Worm (Caenorhabditis elegans) whole organism, mixed stage, embryonic: ENCODE results near the gene F15D4.5.

Experiments
- M03D4.4 ChIP-seq: sonication (generic microtip); optimal IDR thresholded peaks from 2 replicates; lab custom pipeline; 2017; ENCODE audit warnings: mild to moderate bottlenecking, missing genetic modification characterization, missing compliant biosample characterization
- bed-3 ChIP-seq: fragments of 200-800 bp; sonication (Bioruptor generic); optimal IDR thresholded peaks from 3 replicates; lab custom pipeline; 2018; ENCODE audit warnings: mild to moderate bottlenecking, missing genetic modification characterization, moderate library complexity, missing compliant biosample characterization
- blmp-1 ChIP-seq: fragments of 150-350 bp; optimal IDR thresholded peaks from 2 replicates; lab custom pipeline; 2014; ENCODE audit warnings: missing biosample characterization, missing genetic modification characterization
- ceh-39 ChIP-seq: fragments of 150-350 bp; optimal IDR thresholded peaks from 2 replicates; lab custom pipeline; 2014; ENCODE audit warnings: missing biosample characterization, missing genetic modification characterization
- ceh-43 ChIP-seq: fragments of 200-800 bp; sonication (Bioruptor generic); optimal IDR thresholded peaks from 2 replicates; lab custom pipeline; 2018; ENCODE audit warnings: mild to moderate bottlenecking, missing genetic modification characterization, moderate library complexity, missing compliant biosample characterization
- ceh-83 ChIP-seq: fragments of 200-800 bp; sonication (Bioruptor generic); optimal IDR thresholded peaks from 2 replicates; lab custom pipeline; 2018; ENCODE audit warnings: mild to moderate bottlenecking, missing genetic modification characterization, missing compliant biosample characterization
- ces-1 ChIP-seq: fragments of 150-350 bp; optimal IDR thresholded peaks from 2 replicates; lab custom pipeline; 2014; ENCODE audit warnings: missing biosample characterization, missing genetic modification reagents, missing genetic modification characterization
- cnd-1 ChIP-seq: fragments of 200-800 bp; sonication (Bioruptor generic); optimal IDR thresholded peaks from 2 replicates; lab custom pipeline; 2018; ENCODE audit warnings: mild to moderate bottlenecking, missing genetic modification characterization, missing compliant biosample characterization
- drap-1 ChIP-seq: fragments of 200-800 bp; sonication (Bioruptor generic); optimal IDR thresholded peaks from 3 replicates; lab custom pipeline; 2018; ENCODE audit warnings: mild to moderate bottlenecking, missing genetic modification characterization, missing compliant biosample characterization
- elt-1 ChIP-seq: sonication (generic microtip); optimal IDR thresholded peaks from 2 replicates; lab custom pipeline; 2017; ENCODE audit warnings: missing genetic modification characterization, mild to moderate bottlenecking, missing compliant biosample characterization, antibody characterized with exemption, moderate library complexity, borderline replicate concordance; ENCODE audit not compliant: insufficient read depth
- elt-3 ChIP-seq: fragments of 150-350 bp; optimal IDR thresholded peaks from 2 replicates; lab custom pipeline; 2014; ENCODE audit warnings: missing biosample characterization, missing genetic modification characterization
- flh-1 ChIP-seq: fragments of 200-800 bp; sonication (Bioruptor generic); optimal IDR thresholded peaks from 2 replicates; lab custom pipeline; 2018; ENCODE audit warnings: mild to moderate bottlenecking, missing genetic modification characterization, moderate library complexity, missing compliant biosample characterization
- ham-2 ChIP-seq: fragments of 200-800 bp; sonication (Bioruptor generic); optimal IDR thresholded peaks from 2 replicates; lab custom pipeline; 2018; ENCODE audit warnings: mild to moderate bottlenecking, missing genetic modification characterization, missing compliant biosample characterization
- hlh-1 ChIP-seq: fragments of 150-350 bp; optimal IDR thresholded peaks from 2 replicates; lab custom pipeline; 2014; ENCODE audit warnings: missing biosample characterization, missing genetic modification reagents, missing genetic modification characterization
- lin-13 ChIP-seq: fragments of 150-350 bp; optimal IDR thresholded peaks from 2 replicates; lab custom pipeline; 2014; ENCODE audit warnings: missing biosample characterization, missing genetic modification characterization
- lin-32 ChIP-seq: fragments of 200-800 bp; sonication (Bioruptor generic); optimal IDR thresholded peaks from 2 replicates; lab custom pipeline; 2018; ENCODE audit warnings: mild to moderate bottlenecking, missing genetic modification characterization, missing compliant biosample characterization
- lsy-2 ChIP-seq: fragments of 150-350 bp; optimal IDR thresholded peaks from 2 replicates; lab custom pipeline; 2014; ENCODE audit warnings: missing biosample characterization, missing genetic modification characterization
- mab-5 ChIP-seq: fragments of 150-350 bp; optimal IDR thresholded peaks from 2 replicates; lab custom pipeline; 2014; ENCODE audit warnings: missing biosample characterization, missing genetic modification characterization
- mep-1 ChIP-seq: fragments of 150-350 bp; optimal IDR thresholded peaks from 2 replicates; lab custom pipeline; 2017; ENCODE audit warnings: missing biosample characterization, missing genetic modification reagents, missing genetic modification characterization, inconsistent platforms
- mls-2 ChIP-seq: sonication (generic microtip); optimal IDR thresholded peaks from 2 replicates; lab custom pipeline; 2016; ENCODE audit warnings: mild to moderate bottlenecking, missing genetic modification characterization, moderate library complexity, missing compliant biosample characterization
- nhr-12 ChIP-seq: fragments of 150-350 bp; optimal IDR thresholded peaks from 2 replicates; lab custom pipeline; 2014; ENCODE audit warnings: missing biosample characterization, missing genetic modification characterization
- nhr-2 ChIP-seq: fragments of 150-350 bp; optimal IDR thresholded peaks from 2 replicates; lab custom pipeline; 2014; ENCODE audit warnings: missing biosample characterization, missing genetic modification characterization
- nhr-237 ChIP-seq: fragments of 150-350 bp; optimal IDR thresholded peaks from 2 replicates; lab custom pipeline; 2014; ENCODE audit warnings: missing biosample characterization, missing genetic modification characterization
- nhr-28 ChIP-seq: fragments of 150-350 bp; optimal IDR thresholded peaks from 2 replicates; lab custom pipeline; 2014; ENCODE audit warnings: missing biosample characterization, missing genetic modification characterization
- nhr-76 ChIP-seq: sonication (generic microtip); optimal IDR thresholded peaks from 2 replicates; lab custom pipeline; 2017; ENCODE audit warnings: missing biosample characterization, missing genetic modification characterization
- pha-4 ChIP-seq: fragments of 150-350 bp; optimal IDR thresholded peaks from 2 replicates; lab custom pipeline; 2018; ENCODE audit warnings: missing biosample characterization, missing genetic modification reagents, missing genetic modification characterization
- sem-2 ChIP-seq: fragments of 200-800 bp; sonication (Bioruptor generic); optimal IDR thresholded peaks from 2 replicates; lab custom pipeline; 2018; ENCODE audit warnings: mild to moderate bottlenecking, missing genetic modification characterization, missing compliant biosample characterization
- snpc-4 ChIP-seq: fragments of 150-350 bp; optimal IDR thresholded peaks from 2 replicates; lab custom pipeline; 2014; ENCODE audit warnings: missing biosample characterization, missing genetic modification characterization
- sptf-1 ChIP-seq: sonication (generic microtip); optimal IDR thresholded peaks from 2 replicates; lab custom pipeline; 2017; ENCODE audit warnings: mild to moderate bottlenecking, missing genetic modification characterization, moderate library complexity, missing compliant biosample characterization
- tbx-8 ChIP-seq: fragments of 200-800 bp; sonication (Bioruptor generic); optimal IDR thresholded peaks from 2 replicates; lab custom pipeline; 2018; ENCODE audit warnings: mild to moderate bottlenecking, missing genetic modification characterization, moderate library complexity, missing compliant biosample characterization
- unc-120 ChIP-seq: sonication (generic microtip); optimal IDR thresholded peaks from 2 replicates; lab custom pipeline; 2017; ENCODE audit warnings: missing genetic modification characterization, missing compliant biosample characterization; ENCODE audit not compliant: poor library complexity, severe bottlenecking
- unc-39 ChIP-seq: fragments of 150-350 bp; optimal IDR thresholded peaks from 2 replicates; lab custom pipeline; 2014; ENCODE audit warnings: missing biosample characterization, missing genetic modification characterization
- unc-62 ChIP-seq: fragments of 150-350 bp; optimal IDR thresholded peaks from 2 replicates; lab custom pipeline; 2014; ENCODE audit warnings: missing biosample characterization, missing genetic modification reagents, missing genetic modification characterization
- zip-8 ChIP-seq: fragments of 150-350 bp; optimal IDR thresholded peaks from 2 replicates; lab custom pipeline; 2014; ENCODE audit warnings: missing biosample characterization, missing genetic modification characterization
- ztf-11 ChIP-seq: fragments of 150-350 bp; optimal IDR thresholded peaks from 2 replicates; lab custom pipeline; 2014; ENCODE audit warnings: missing biosample characterization, missing genetic modification characterization

Gene F15D4.5

DNA sequence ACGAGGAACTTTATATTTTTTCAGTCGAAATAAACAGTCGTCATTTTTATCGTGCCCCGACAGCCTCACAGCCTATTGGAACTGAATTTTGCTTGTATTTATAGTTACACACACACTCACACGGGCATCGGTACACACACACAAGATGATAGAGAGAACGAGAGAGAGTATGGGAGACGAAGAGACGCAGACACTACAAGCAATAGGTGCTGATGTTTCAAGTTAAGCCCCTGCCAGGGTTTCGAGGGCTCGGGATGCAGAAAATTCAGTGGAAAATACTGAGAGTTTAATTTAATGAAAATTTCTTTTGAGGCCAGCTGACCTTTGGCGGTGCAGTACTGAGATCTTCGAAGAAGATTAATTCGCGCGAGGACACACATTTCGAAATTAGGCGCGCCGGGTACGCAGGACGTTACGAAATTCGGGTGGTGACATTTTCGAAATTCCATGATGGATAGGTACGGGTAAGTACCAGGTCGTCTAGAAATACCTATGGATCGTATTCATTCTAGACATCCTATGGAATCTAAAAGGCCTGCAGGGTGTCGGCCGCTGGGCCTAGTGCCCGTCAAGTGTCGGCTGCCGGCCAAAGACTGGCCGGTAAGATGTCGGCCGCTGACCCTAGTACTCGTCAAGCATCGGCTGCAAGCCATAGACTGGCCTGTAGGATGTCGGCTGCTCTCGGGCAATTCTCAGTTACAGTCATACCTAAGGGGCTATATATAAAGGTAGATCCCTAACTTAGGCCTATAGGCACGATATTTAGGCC, 45.5 kb downstream of the F15D4.5 start:
- TF ChIP-seq ham-2 (GFP tag; lab: Kevin White, UChicago) = no peak
- TF ChIP-seq elt-3 = peak; percentile 53
- TF ChIP-seq nhr-76 (tag; lab: Kevin White, UChicago) = no peak
- peak; percentile 15 for TF ChIP-seq pha-4 (tag; lab: Kevin White, UChicago)

- peak; percentile 24 for TF ChIP-seq mep-1 (tag; lab: Kevin White, UChicago)
- no peak for TF ChIP-seq bed-3
- TF ChIP-seq ceh-83 (GFP tag; lab: Kevin White, UChicago) = no peak
- peak; percentile 60 for TF ChIP-seq nhr-237
- no peak for TF ChIP-seq mab-5 (tag; lab: Kevin White, UChicago)
- peak; percentile 68 for TF ChIP-seq mls-2 (tag; lab: Kevin White, UChicago)
- no peak for TF ChIP-seq nhr-12 (tag; lab: Kevin White, UChicago)
- TF ChIP-seq ztf-11 (tag; lab: Kevin White, UChicago) = no peak
- TF ChIP-seq nhr-76 (tag; lab: Kevin White, UChicago) = no peak
- no peak for TF ChIP-seq ceh-43 (GFP tag; lab: Kevin White, UChicago)
- no peak for TF ChIP-seq nhr-28 (tag; lab: Kevin White, UChicago)
- TF ChIP-seq ces-1 (GFP tag; lab: Kevin White, UChicago) = no peak
- TF ChIP-seq elt-1 (tag; lab: Kevin White, UChicago) = peak; percentile 69
- no peak for TF ChIP-seq pha-4 (tag; lab: Kevin White, UChicago)
- TF ChIP-seq M03D4.4 = peak; percentile 46
- TF ChIP-seq zip-8 (tag; lab: Kevin White, UChicago) = no peak
- peak; percentile 65 for TF ChIP-seq cnd-1 (tag; lab: Kevin White, UChicago)
- TF ChIP-seq hlh-1 (tag; lab: Kevin White, UChicago) = peak; percentile 91
- peak; percentile 34 for TF ChIP-seq drap-1
- TF ChIP-seq blmp-1 (tag; lab: Kevin White, UChicago) = no peak
- peak; percentile 52 for TF ChIP-seq tbx-8 (GFP tag; lab: Kevin White, UChicago)
- no peak for TF ChIP-seq sem-2
- TF ChIP-seq flh-1 (GFP tag; lab: Kevin White, UChicago) = no peak
- no peak for TF ChIP-seq snpc-4 (tag; lab: Kevin White, UChicago)
- TF ChIP-seq elt-3 = no peak
- peak; percentile 63 for TF ChIP-seq unc-62 (GFP tag; lab: Kevin White, UChicago)
- TF ChIP-seq ham-2 (GFP tag; lab: Kevin White, UChicago) = peak; percentile 83
- TF ChIP-seq lsy-2 (tag; lab: Kevin White, UChicago) = no peak
- peak; percentile 72 for TF ChIP-seq unc-120 (tag; lab: Kevin White, UChicago)
- TF ChIP-seq nhr-2 (tag; lab: Kevin White, UChicago) = peak; percentile 81
- TF ChIP-seq ceh-39 (tag; lab: Kevin White, UChicago) = no peak
- peak; percentile 19 for TF ChIP-seq lin-13 (tag; lab: Kevin White, UChicago)
- TF ChIP-seq unc-39 (tag; lab: Kevin White, UChicago) = no peak
- TF ChIP-seq lin-32 (GFP tag; lab: Kevin White, UChicago) = no peak
- peak; percentile 21 for TF ChIP-seq sptf-1 (tag; lab: Kevin White, UChicago)
Observed at ce11 chrII:13291406-13292124, 46.4 kb downstream of the F15D4.5 start.

DNA sequence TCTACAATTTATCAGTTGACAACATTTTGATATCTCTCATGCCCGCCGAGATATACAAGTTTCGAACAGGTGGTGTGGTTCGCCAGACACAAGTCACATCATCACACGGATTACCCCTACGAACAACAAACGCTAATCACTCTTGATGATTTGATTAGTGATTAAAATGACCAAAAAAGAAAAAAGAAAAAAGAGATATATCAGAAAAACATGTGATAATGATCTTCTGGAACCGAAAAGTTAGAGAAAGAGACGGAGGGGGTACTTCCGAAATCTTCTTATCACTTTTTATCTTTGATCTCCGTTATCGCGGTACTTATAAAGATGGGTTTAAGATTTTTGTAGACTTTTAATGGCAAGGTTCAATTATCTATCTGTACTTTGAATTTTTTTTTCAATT, 47.7 kb downstream of the F15D4.5 start:
- TF ChIP-seq elt-1 (tag; lab: Kevin White, UChicago) (peak; percentile 94), ztf-11 (tag; lab: Kevin White, UChicago) (no peak)
